Worm (Caenorhabditis elegans) whole organism, late embryonic: ENCODE data around the gene col-72.

ENCODE experiments used
- C08G9.2 ChIP-seq: sonication (generic microtip); optimal IDR thresholded peaks from 2 replicates; lab custom pipeline; 2016; ENCODE audit warnings: mild to moderate bottlenecking, missing genetic modification characterization, moderate library complexity, missing compliant biosample characterization
- F13H6.1 ChIP-seq: sonication (generic microtip); optimal IDR thresholded peaks from 2 replicates; lab custom pipeline; 2016; ENCODE audit warnings: missing genetic modification characterization, missing compliant biosample characterization
- K09A11.1 ChIP-seq: sonication (generic microtip); optimal IDR thresholded peaks from 2 replicates; lab custom pipeline; 2017; ENCODE audit warnings: antibody characterized with exemption, mild to moderate bottlenecking, missing genetic modification characterization, missing compliant biosample characterization; ENCODE audit not compliant: insufficient read depth
- Y22D7AL.16 ChIP-seq: sonication (generic microtip); optimal IDR thresholded peaks from 2 replicates; lab custom pipeline; 2016; ENCODE audit warnings: missing genetic modification characterization, missing compliant biosample characterization
- ahr-1 ChIP-seq: sonication (generic microtip); optimal IDR thresholded peaks from 2 replicates; lab custom pipeline; 2016; ENCODE audit warnings: missing genetic modification characterization, missing compliant biosample characterization
- ceh-14 ChIP-seq: sonication (generic microtip); optimal IDR thresholded peaks from 2 replicates; lab custom pipeline; 2016; ENCODE audit warnings: missing genotype, missing genetic modification characterization, missing compliant biosample characterization
- ceh-18 ChIP-seq: sonication (generic microtip); optimal IDR thresholded peaks from 2 replicates; lab custom pipeline; 2016; ENCODE audit warnings: missing genetic modification characterization, missing compliant biosample characterization
- ceh-19 ChIP-seq: fragments of 200-800 bp; sonication (Bioruptor generic); optimal IDR thresholded peaks from 2 replicates; lab custom pipeline; 2018; ENCODE audit warnings: mild to moderate bottlenecking, missing genetic modification characterization, missing compliant biosample characterization
- ceh-24 ChIP-seq: sonication (generic microtip); optimal IDR thresholded peaks from 2 replicates; lab custom pipeline; 2016; ENCODE audit warnings: mild to moderate bottlenecking, missing genetic modification characterization, missing compliant biosample characterization
- ceh-30 ChIP-seq: fragments of 150-350 bp; optimal IDR thresholded peaks from 2 replicates; lab custom pipeline; 2014; ENCODE audit warnings: missing biosample characterization, missing genetic modification characterization
- ceh-31 ChIP-seq: sonication (generic microtip); optimal IDR thresholded peaks from 2 replicates; lab custom pipeline; 2016; ENCODE audit warnings: missing genetic modification characterization, missing compliant biosample characterization
- ceh-45 ChIP-seq: fragments of 200-800 bp; sonication (Bioruptor generic); IDR thresholded peaks from 2 replicates; pipeline ENCODE4 v1.3.6; 2022; ENCODE audit warnings: missing genetic modification reagents, missing genetic modification characterization, missing compliant biosample characterization
- ceh-6 ChIP-seq: fragments of 200-800 bp; sonication (Bioruptor generic); optimal IDR thresholded peaks from 2 replicates; lab custom pipeline; 2018; ENCODE audit warnings: mild to moderate bottlenecking, missing genetic modification characterization, missing compliant biosample characterization
- ceh-9 ChIP-seq: sonication (generic microtip); optimal IDR thresholded peaks from 2 replicates; lab custom pipeline; 2016; ENCODE audit warnings: mild to moderate bottlenecking, missing genetic modification characterization, inconsistent platforms, missing compliant biosample characterization
- che-1 ChIP-seq: sonication (generic microtip); optimal IDR thresholded peaks from 2 replicates; lab custom pipeline; 2016; ENCODE audit warnings: mild to moderate bottlenecking, missing genetic modification characterization, missing compliant biosample characterization
- dve-1 ChIP-seq: sonication (generic microtip); optimal IDR thresholded peaks from 2 replicates; lab custom pipeline; 2017; ENCODE audit warnings: antibody characterized with exemption, mild to moderate bottlenecking, missing genetic modification characterization, missing compliant biosample characterization
- elt-2 ChIP-seq: sonication (generic microtip); optimal IDR thresholded peaks from 2 replicates; lab custom pipeline; 2016; ENCODE audit warnings: missing genetic modification reagents, missing genetic modification characterization, missing compliant biosample characterization
- elt-4 ChIP-seq: sonication (generic microtip); optimal IDR thresholded peaks from 2 replicates; lab custom pipeline; 2016; ENCODE audit warnings: missing genetic modification characterization, missing compliant biosample characterization
- ets-4 ChIP-seq: sonication (generic microtip); optimal IDR thresholded peaks from 2 replicates; lab custom pipeline; 2016; ENCODE audit warnings: missing genetic modification characterization, missing compliant biosample characterization
- eyg-1 ChIP-seq: sonication (generic microtip); optimal IDR thresholded peaks from 2 replicates; lab custom pipeline; 2016; ENCODE audit warnings: missing genotype, missing genetic modification characterization, missing compliant biosample characterization
- fax-1 ChIP-seq: sonication (generic microtip); optimal IDR thresholded peaks from 2 replicates; lab custom pipeline; 2016; ENCODE audit warnings: missing genotype, missing genetic modification characterization, missing compliant biosample characterization
- hlh-30 ChIP-seq: sonication (generic microtip); optimal IDR thresholded peaks from 2 replicates; lab custom pipeline; 2017; ENCODE audit warnings: antibody characterized with exemption, missing genetic modification characterization, missing compliant biosample characterization; ENCODE audit not compliant: insufficient read depth
- hlh-8 ChIP-seq: sonication (generic microtip); optimal IDR thresholded peaks from 2 replicates; lab custom pipeline; 2016; ENCODE audit warnings: missing genotype, missing genetic modification characterization, missing compliant biosample characterization
- madf-2 ChIP-seq: sonication (generic microtip); optimal IDR thresholded peaks from 2 replicates; lab custom pipeline; 2017; ENCODE audit warnings: missing genetic modification characterization, missing compliant biosample characterization
- mec-3 ChIP-seq: sonication (generic microtip); optimal IDR thresholded peaks from 2 replicates; lab custom pipeline; 2016; ENCODE audit warnings: borderline replicate concordance, missing genetic modification characterization, missing compliant biosample characterization
- nhr-232 ChIP-seq: sonication (generic microtip); optimal IDR thresholded peaks from 2 replicates; lab custom pipeline; 2016; ENCODE audit warnings: missing genetic modification characterization, missing compliant biosample characterization
- npax-4 ChIP-seq: sonication (generic microtip); optimal IDR thresholded peaks from 2 replicates; lab custom pipeline; 2016; ENCODE audit warnings: missing genetic modification characterization, missing compliant biosample characterization
- pag-3 ChIP-seq: sonication (generic microtip); optimal IDR thresholded peaks from 2 replicates; lab custom pipeline; 2016; ENCODE audit warnings: missing compliant biosample characterization, missing genetic modification characterization, borderline replicate concordance
- pat-9 ChIP-seq: fragments of 200-800 bp; sonication (Bioruptor generic); optimal IDR thresholded peaks from 2 replicates; lab custom pipeline; 2018; ENCODE audit warnings: mild to moderate bottlenecking, missing genetic modification characterization, moderate library complexity, missing compliant biosample characterization
- pax-1 ChIP-seq: fragments of 150-350 bp; optimal IDR thresholded peaks from 2 replicates; lab custom pipeline; 2014; ENCODE audit warnings: missing biosample characterization, missing genetic modification characterization
- pha-2 ChIP-seq: sonication (generic microtip); optimal IDR thresholded peaks from 2 replicates; lab custom pipeline; 2017; ENCODE audit warnings: mild to moderate bottlenecking, missing genetic modification characterization, missing compliant biosample characterization
- pha-4 ChIP-seq: fragments of 150-350 bp; optimal IDR thresholded peaks from 2 replicates; lab custom pipeline; 2018; ENCODE audit warnings: missing biosample characterization, missing genetic modification reagents, missing genetic modification characterization
- pqm-1 ChIP-seq: sonication (generic microtip); optimal IDR thresholded peaks from 2 replicates; lab custom pipeline; 2016; ENCODE audit warnings: missing genetic modification characterization, missing compliant biosample characterization
- ref-2 ChIP-seq: sonication (generic microtip); optimal IDR thresholded peaks from 2 replicates; lab custom pipeline; 2016; ENCODE audit warnings: missing genetic modification characterization, missing compliant biosample characterization
- rnt-1 ChIP-seq: sonication (generic microtip); optimal IDR thresholded peaks from 2 replicates; lab custom pipeline; 2016; ENCODE audit warnings: missing genetic modification characterization, missing compliant biosample characterization
- sox-2 ChIP-seq: fragments of 200-800 bp; sonication (Bioruptor generic); IDR thresholded peaks from 2 replicates; pipeline ENCODE4 v1.3.6; 2022; ENCODE audit warnings: missing genetic modification reagents, missing genetic modification characterization, missing compliant biosample characterization
- sox-4 ChIP-seq: sonication (generic microtip); optimal IDR thresholded peaks from 2 replicates; lab custom pipeline; 2017; ENCODE audit warnings: mild to moderate bottlenecking, missing genetic modification characterization, inconsistent platforms, missing compliant biosample characterization
- tbx-7 ChIP-seq: sonication (generic microtip); optimal IDR thresholded peaks from 2 replicates; lab custom pipeline; 2016; ENCODE audit warnings: missing genotype, missing genetic modification characterization, missing compliant biosample characterization
- ttx-3 ChIP-seq: sonication (generic microtip); optimal IDR thresholded peaks from 2 replicates; lab custom pipeline; 2016; ENCODE audit warnings: missing genetic modification reagents, missing genetic modification characterization, missing compliant biosample characterization
- unc-86 ChIP-seq: sonication (generic microtip); optimal IDR thresholded peaks from 2 replicates; lab custom pipeline; 2016; ENCODE audit warnings: missing genetic modification characterization, missing compliant biosample characterization
- zip-5 ChIP-seq: sonication (generic microtip); optimal IDR thresholded peaks from 2 replicates; lab custom pipeline; 2016; ENCODE audit warnings: missing genetic modification characterization, missing compliant biosample characterization
- ztf-16 ChIP-seq: sonication (generic microtip); optimal IDR thresholded peaks from 2 replicates; lab custom pipeline; 2017; ENCODE audit warnings: missing genetic modification characterization, missing compliant biosample characterization

Gene col-72

ce11 chrII:3515384-3516053 lies 8.5 kb downstream of the col-72 start, which contains the start of the genes Y49F6B.14 and clec-125:
Gene Y49F6B.14, minus strand, starts transcription at chrII:3515484.
Gene clec-125, plus strand, starts transcription at chrII:3516003.
- no peak for TF ChIP-seq ceh-31 (tag; lab: Kevin White, UChicago)
- no peak for TF ChIP-seq ceh-9 (tag; lab: Kevin White, UChicago)
- no peak for TF ChIP-seq sox-4 (tag; lab: Kevin White, UChicago)

ce11 chrII:3514631-3515030 lies 9.4 kb downstream of the col-72 start, which contains the start of gene srz-5:
Gene srz-5, minus strand, starts transcription at chrII:3514731.
- TF ChIP-seq ceh-14 (tag; lab: Kevin White, UChicago) = no peak
- no peak for TF ChIP-seq ttx-3 (tag; lab: Kevin White, UChicago)
- TF ChIP-seq ets-4 = no peak
- TF ChIP-seq ceh-18 (tag; lab: Kevin White, UChicago) = no peak
- no peak for TF ChIP-seq fax-1 (tag; lab: Kevin White, UChicago)
- no peak for TF ChIP-seq ceh-24 (tag; lab: Kevin White, UChicago)
- no peak for TF ChIP-seq C08G9.2 (tag; lab: Kevin White, UChicago)
- TF ChIP-seq eyg-1 (tag; lab: Kevin White, UChicago) = no peak
- no peak for TF ChIP-seq madf-2 (tag; lab: Kevin White, UChicago)

ce11 chrII:3512240-3512639 lies 11.8 kb downstream of the col-72 start, which contains the start of gene Y49F6B.19:
Gene Y49F6B.19, minus strand, starts transcription at chrII:3512340.
- TF ChIP-seq F13H6.1 = no peak
- no peak for TF ChIP-seq unc-86
- TF ChIP-seq sox-2 = no peak

ce11 chrII:3504717-3505116 lies 19.3 kb downstream of the col-72 start, which contains the start of gene cyh-1:
Gene cyh-1, plus strand, starts transcription at chrII:3505017.
- TF ChIP-seq ceh-18 (tag; lab: Kevin White, UChicago) (no peak), pag-3 (tag; lab: Kevin White, UChicago) (no peak), ceh-45 (GFP tag; lab: Robert Waterston, UW) (no peak), ceh-14 (tag; lab: Kevin White, UChicago) (no peak), che-1 (tag; lab: Kevin White, UChicago) (no peak), zip-5 (no peak), nhr-232 (no peak), F13H6.1 (no peak), rnt-1 (tag; lab: Kevin White, UChicago) (no peak), pat-9 (no peak), elt-2 (tag; lab: Kevin White, UChicago) (no peak), dve-1 (tag; lab: Kevin White, UChicago) (no peak), elt-4 (tag; lab: Kevin White, UChicago) (no peak), mec-3 (tag; lab: Kevin White, UChicago) (no peak), pqm-1 (tag; lab: Kevin White, UChicago) (no peak), npax-4 (tag; lab: Kevin White, UChicago) (no peak), ceh-30 (tag; lab: Kevin White, UChicago) (no peak), ceh-6 (GFP tag; lab: Kevin White, UChicago) (no peak), K09A11.1 (no peak)

DNA sequence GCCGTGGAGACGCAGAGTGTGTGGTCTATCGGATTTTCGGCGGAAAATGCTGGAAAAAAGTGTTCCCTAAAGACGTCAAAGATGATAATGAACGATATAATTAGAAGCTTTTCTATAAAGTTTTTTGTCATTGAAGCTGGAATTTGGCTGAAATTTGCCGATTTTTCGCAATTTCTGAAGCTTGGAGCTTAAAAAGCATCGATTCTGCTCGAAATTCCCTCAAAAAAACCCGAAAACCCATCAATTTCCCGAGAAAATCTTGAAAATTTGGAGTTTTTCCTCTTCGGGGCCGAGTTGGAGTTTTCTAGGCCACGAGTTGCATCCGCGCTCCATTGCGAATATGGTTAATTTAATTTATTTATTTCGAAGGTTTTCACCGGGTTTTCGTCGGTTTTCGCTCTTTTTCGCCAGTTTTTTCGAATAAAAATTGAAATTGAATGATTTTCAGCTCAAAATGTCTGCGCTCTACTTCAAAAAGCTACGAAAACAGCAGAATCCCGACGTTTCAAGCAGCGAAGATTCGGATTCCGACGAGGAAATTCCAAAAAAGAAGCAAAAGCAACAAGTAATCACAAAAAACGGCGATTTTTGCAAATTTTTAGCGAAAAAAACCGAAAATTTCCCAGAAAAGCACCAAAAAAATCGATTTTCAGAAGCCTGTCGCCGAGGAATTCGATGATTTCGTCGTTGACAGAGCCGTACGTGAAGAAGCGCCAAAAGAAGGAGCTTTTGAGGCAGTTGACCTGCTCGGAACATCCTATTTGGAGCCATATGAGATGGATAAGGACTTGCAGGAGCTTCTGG lies 21.3 kb downstream of the col-72 start, which contains the start of the genes col-71 and Y49F6B.2:
col-71 (minus strand) TSS at position 51 of the 804 bp plus-strand sequence.
Y49F6B.2 (plus strand) TSS at position 449 of the 804 bp plus-strand sequence.
- peak; percentile 34 for TF ChIP-seq unc-86
- TF ChIP-seq rnt-1 (tag; lab: Kevin White, UChicago) = peak; percentile 73
- TF ChIP-seq pha-2 (tag; lab: Kevin White, UChicago) = no peak
- TF ChIP-seq Y22D7AL.16 (tag; lab: Kevin White, UChicago) = no peak
- TF ChIP-seq ahr-1 = peak; percentile 58
- no peak for TF ChIP-seq dve-1 (tag; lab: Kevin White, UChicago)
- no peak for TF ChIP-seq ceh-19
- no peak for TF ChIP-seq hlh-30 (tag; lab: Kevin White, UChicago)
- TF ChIP-seq ref-2 = peak; percentile 76
- peak; percentile 44 for TF ChIP-seq pax-1
- TF ChIP-seq pha-4 (tag; lab: Kevin White, UChicago) = no peak
- TF ChIP-seq hlh-8 (tag; lab: Kevin White, UChicago) = peak; percentile 60
- no peak for TF ChIP-seq ceh-9 (tag; lab: Kevin White, UChicago)
- TF ChIP-seq ceh-30 (tag; lab: Kevin White, UChicago) = peak; percentile 53
- TF ChIP-seq pat-9 = no peak
- TF ChIP-seq tbx-7 (tag; lab: Kevin White, UChicago) = peak; percentile 84
- TF ChIP-seq ztf-16 = peak; percentile 48
